Worm (Caenorhabditis elegans) whole organism, L1 larva: ENCODE results near the gene znf-593.

ENCODE experiments used
- F16B12.6 ChIP-seq: fragments of 150-350 bp; optimal IDR thresholded peaks from 2 replicates; lab custom pipeline; 2014; ENCODE audit warnings: missing biosample characterization, missing genetic modification characterization
- blmp-1 ChIP-seq: fragments of 150-350 bp; optimal IDR thresholded peaks from 2 replicates; lab custom pipeline; 2014; ENCODE audit warnings: missing biosample characterization, missing genetic modification characterization
- ceh-8 ChIP-seq: fragments of 200-800 bp; sonication (Bioruptor generic); optimal IDR thresholded peaks from 2 replicates; lab custom pipeline; 2018; ENCODE audit warnings: mild to moderate bottlenecking, missing genetic modification characterization, moderate library complexity, missing compliant biosample characterization
- ceh-82 ChIP-seq, 3 experiments: fragments of 150-350 bp in 1 of 3; sonication (generic microtip) in 2 of 3; optimal IDR thresholded peaks; 2 replicates each; lab custom pipeline; 2014 to 2017; ENCODE audit warnings: missing biosample characterization in 3 of 3, missing genetic modification characterization in 3 of 3
- ces-1 ChIP-seq: fragments of 150-350 bp; optimal IDR thresholded peaks from 2 replicates; lab custom pipeline; 2014; ENCODE audit warnings: missing biosample characterization, missing genetic modification reagents, missing genetic modification characterization
- efl-1 ChIP-seq, 4 experiments: fragments of 150-350 bp; optimal IDR thresholded peaks in 3 of 4; peaks in 1 of 4; 1 replicate in 1 of 4; 2 replicates in 3 of 4; lab custom pipeline; 2014; ENCODE audit warnings: missing biosample characterization in 2 of 4, missing genetic modification characterization in 2 of 4, missing genetic modification reagents in 2 of 4
- egl-27 ChIP-seq, 2 experiments: fragments of 150-350 bp in 1 of 2; sonication (generic microtip); optimal IDR thresholded peaks; 3 replicates each; lab custom pipeline; 2017 to 2018; ENCODE audit warnings: missing biosample characterization in 2 of 2, missing genetic modification characterization in 2 of 2, missing genetic modification reagents in 2 of 2
- elt-2 ChIP-seq: sonication (generic microtip); optimal IDR thresholded peaks from 2 replicates; lab custom pipeline; 2016; ENCODE audit warnings: missing genetic modification characterization, mild to moderate bottlenecking, inconsistent platforms, missing compliant biosample characterization, missing genetic modification reagents
- elt-3 ChIP-seq, 6 experiments: fragments of 150-350 bp in 1 of 6; sonication (generic microtip); optimal IDR thresholded peaks; 2 replicates each; lab custom pipeline; 2017 to 2018; ENCODE audit warnings: missing biosample characterization in 6 of 6, missing genetic modification characterization in 6 of 6, inconsistent platforms in 1 of 6
- ets-5 ChIP-seq: fragments of 200-800 bp; sonication (Bioruptor generic); IDR thresholded peaks from 2 replicates; pipeline ENCODE4 v1.3.6; 2022; ENCODE audit warnings: missing genetic modification characterization, missing compliant biosample characterization
- grh-1 ChIP-seq: fragments of 200-800 bp; sonication (Bioruptor generic); IDR thresholded peaks from 2 replicates; pipeline ENCODE4 v1.3.6; 2022; ENCODE audit warnings: missing genetic modification reagents, missing genetic modification characterization, missing compliant biosample characterization
- hlh-17 ChIP-seq: fragments of 200-800 bp; sonication (Bioruptor generic); optimal IDR thresholded peaks from 2 replicates; lab custom pipeline; 2018; ENCODE audit warnings: missing genetic modification characterization, mild to moderate bottlenecking, missing compliant biosample characterization, moderate library complexity, borderline replicate concordance
- isw-1 ChIP-seq: fragments of 200-800 bp; sonication (Bioruptor generic); IDR thresholded peaks from 2 replicates; pipeline ENCODE4 v1.3.6; 2022; ENCODE audit warnings: missing genetic modification characterization, missing compliant biosample characterization
- lin-39 ChIP-seq: fragments of 150-350 bp; optimal IDR thresholded peaks from 2 replicates; lab custom pipeline; 2014; ENCODE audit warnings: missing biosample characterization, missing genetic modification reagents, missing genetic modification characterization
- lsy-2 ChIP-seq, 2 experiments: fragments of 150-350 bp; optimal IDR thresholded peaks; 2 replicates each; lab custom pipeline; 2014; ENCODE audit warnings: missing biosample characterization in 2 of 2, missing genetic modification characterization in 2 of 2
- mab-9 ChIP-seq: fragments of 200-800 bp; sonication (Bioruptor generic); IDR thresholded peaks from 2 replicates; pipeline ENCODE4 v1.3.6; 2022; ENCODE audit warnings: missing genetic modification reagents, missing genetic modification characterization, missing compliant biosample characterization
- mdl-1 ChIP-seq, 2 experiments: fragments of 150-350 bp; optimal IDR thresholded peaks; 2 replicates each; lab custom pipeline; 2014 to 2017; ENCODE audit warnings: missing biosample characterization in 2 of 2, missing genetic modification characterization in 2 of 2, inconsistent platforms in 1 of 2
- mep-1 ChIP-seq: fragments of 150-350 bp; optimal IDR thresholded peaks from 2 replicates; lab custom pipeline; 2014; ENCODE audit warnings: missing biosample characterization, missing genetic modification characterization
- nhr-19 ChIP-seq: fragments of 200-800 bp; sonication (Bioruptor generic); conservative IDR thresholded peaks from 2 replicates; pipeline ENCODE4 v1.3.6; 2022; ENCODE audit warnings: missing genetic modification characterization, missing compliant biosample characterization
- nhr-20 ChIP-seq: sonication (generic microtip); optimal IDR thresholded peaks from 2 replicates; lab custom pipeline; 2016; ENCODE audit warnings: mild to moderate bottlenecking, missing genetic modification characterization, missing compliant biosample characterization
- nhr-28 ChIP-seq: fragments of 150-350 bp; optimal IDR thresholded peaks from 2 replicates; lab custom pipeline; 2014; ENCODE audit warnings: missing biosample characterization, missing genetic modification characterization
- nhr-77 ChIP-seq: fragments of 150-350 bp; optimal IDR thresholded peaks from 2 replicates; lab custom pipeline; 2014; ENCODE audit warnings: missing biosample characterization, missing genetic modification characterization
- nhr-85 ChIP-seq: sonication (generic microtip); peaks from one replicate; lab custom pipeline; 2016; ENCODE audit warnings: missing genetic modification characterization, inconsistent platforms, missing compliant biosample characterization
- pag-3 ChIP-seq: sonication (generic microtip); optimal IDR thresholded peaks from 2 replicates; lab custom pipeline; 2017; ENCODE audit warnings: missing genetic modification characterization, mild to moderate bottlenecking, missing compliant biosample characterization, antibody characterized with exemption, borderline replicate concordance; ENCODE audit not compliant: insufficient read depth
- pax-3 ChIP-seq: fragments of 200-800 bp; sonication (Bioruptor generic); optimal IDR thresholded peaks from 2 replicates; lab custom pipeline; 2018; ENCODE audit warnings: mild to moderate bottlenecking, missing genetic modification characterization, moderate library complexity, missing compliant biosample characterization
- pqm-1 ChIP-seq: sonication (generic microtip); optimal IDR thresholded peaks from 3 replicates; lab custom pipeline; 2017; ENCODE audit warnings: missing biosample characterization, missing genetic modification characterization
- snu-23 ChIP-seq: sonication (generic microtip); optimal IDR thresholded peaks from 2 replicates; lab custom pipeline; 2016; ENCODE audit warnings: missing genetic modification characterization, missing compliant biosample characterization
- sptf-1 ChIP-seq: fragments of 150-350 bp; optimal IDR thresholded peaks from 2 replicates; lab custom pipeline; 2014; ENCODE audit warnings: missing biosample characterization, missing genetic modification characterization
- sup-37 ChIP-seq: fragments of 200-800 bp; sonication (Bioruptor generic); optimal IDR thresholded peaks from 2 replicates; lab custom pipeline; 2018; ENCODE audit warnings: mild to moderate bottlenecking, missing genetic modification characterization, missing compliant biosample characterization
- swsn-7 ChIP-seq: sonication (generic microtip); optimal IDR thresholded peaks from 2 replicates; lab custom pipeline; 2016; ENCODE audit warnings: missing genetic modification characterization, missing compliant biosample characterization
- tlp-1 ChIP-seq: fragments of 150-350 bp; optimal IDR thresholded peaks from 2 replicates; lab custom pipeline; 2014; ENCODE audit warnings: missing biosample characterization, missing genetic modification characterization
- unc-130 ChIP-seq: fragments of 150-350 bp; optimal IDR thresholded peaks from 2 replicates; lab custom pipeline; 2017; ENCODE audit warnings: missing biosample characterization, missing genetic modification characterization, inconsistent platforms
- unc-62 ChIP-seq: fragments of 150-350 bp; optimal IDR thresholded peaks from 2 replicates; lab custom pipeline; 2014; ENCODE audit warnings: missing biosample characterization, missing genetic modification reagents, missing genetic modification characterization
- vab-15 ChIP-seq: sonication (generic microtip); optimal IDR thresholded peaks from 2 replicates; lab custom pipeline; 2017; ENCODE audit warnings: missing genotype, mild to moderate bottlenecking, missing genetic modification characterization, missing compliant biosample characterization
- zag-1 ChIP-seq: fragments of 150-350 bp; optimal IDR thresholded peaks from 2 replicates; lab custom pipeline; 2014; ENCODE audit warnings: missing biosample characterization, missing genetic modification characterization
- ztf-11 ChIP-seq, 2 experiments: sonication (generic microtip); optimal IDR thresholded peaks; 2 replicates each; lab custom pipeline; 2016 to 2017; ENCODE audit warnings: missing genetic modification characterization in 2 of 2, missing biosample characterization in 1 of 2, missing compliant biosample characterization in 1 of 2
- ztf-4 ChIP-seq: fragments of 150-350 bp; optimal IDR thresholded peaks from 2 replicates; lab custom pipeline; 2014; ENCODE audit warnings: missing biosample characterization, missing genetic modification characterization

Gene znf-593

ce11 chrIII:11896652-11897051 is 21.9 kb downstream of the znf-593 start:
- TF ChIP-seq unc-62 (GFP tag; lab: Kevin White, UChicago) = no peak
- peak; percentile 46 for TF ChIP-seq nhr-85 (tag; lab: Kevin White, UChicago)
- TF ChIP-seq zag-1 = no peak
- no peak for TF ChIP-seq ets-5
- no peak for TF ChIP-seq lsy-2 (tag; optimal IDR thresholded peaks at IDR 0.05; lab: Kevin White, UChicago)
- no peak for TF ChIP-seq tlp-1
- TF ChIP-seq lin-39 = no peak

- TF ChIP-seq efl-1 (optimal IDR thresholded peaks at IDR 0.05; lab: Kevin White, UChicago) (no peak), efl-1 (GFP tag; optimal IDR thresholded peaks at IDR 0.05 in 1 of 2; lab: Kevin White, UChicago) (peak in 1 of 2 experiments; percentile 31), blmp-1 (tag; lab: Kevin White, UChicago) (no peak)
- TF ChIP-seq, all 84 proteins: peak for 1
These were observed 23.0 kb downstream of the znf-593 start for ce11 chrIII:11895504-11895903.

- no peak for TF ChIP-seq elt-2 (tag; lab: Kevin White, UChicago)
- TF ChIP-seq elt-3 (tag; optimal IDR thresholded peaks at IDR 0.05; lab: Kevin White, UChicago) = no peak
- no peak for TF ChIP-seq isw-1
- no peak for TF ChIP-seq ztf-4
- no peak for TF ChIP-seq pax-3 (tag; lab: Kevin White, UChicago)
- no peak for TF ChIP-seq lin-39
- TF ChIP-seq nhr-77 (tag; lab: Kevin White, UChicago) = no peak
- no peak for TF ChIP-seq ces-1 (GFP tag; lab: Kevin White, UChicago)
- no peak for TF ChIP-seq sup-37
- TF ChIP-seq egl-27 (tag; optimal IDR thresholded peaks at IDR 0.05; lab: Kevin White, UChicago) = no peak
- TF ChIP-seq ceh-82 (tag; optimal IDR thresholded peaks at IDR 0.05; lab: Kevin White, UChicago) = no peak
- no peak for TF ChIP-seq hlh-17
- no peak for TF ChIP-seq pqm-1
- no peak for TF ChIP-seq tlp-1
- no peak for TF ChIP-seq F16B12.6 (tag; lab: Kevin White, UChicago)
- TF ChIP-seq grh-1 = no peak
- no peak for TF ChIP-seq nhr-19
- no peak for TF ChIP-seq unc-62 (GFP tag; lab: Kevin White, UChicago)
- TF ChIP-seq mep-1 (tag; lab: Kevin White, UChicago) = no peak
- no peak for TF ChIP-seq sptf-1 (tag; lab: Kevin White, UChicago)
These were observed 25.6 kb downstream of the znf-593 start, which contains the start of gene Y56A3A.41 for ce11 chrIII:11892939-11893338. Gene Y56A3A.41 (minus strand): TSS chrIII:11893039.

DNA sequence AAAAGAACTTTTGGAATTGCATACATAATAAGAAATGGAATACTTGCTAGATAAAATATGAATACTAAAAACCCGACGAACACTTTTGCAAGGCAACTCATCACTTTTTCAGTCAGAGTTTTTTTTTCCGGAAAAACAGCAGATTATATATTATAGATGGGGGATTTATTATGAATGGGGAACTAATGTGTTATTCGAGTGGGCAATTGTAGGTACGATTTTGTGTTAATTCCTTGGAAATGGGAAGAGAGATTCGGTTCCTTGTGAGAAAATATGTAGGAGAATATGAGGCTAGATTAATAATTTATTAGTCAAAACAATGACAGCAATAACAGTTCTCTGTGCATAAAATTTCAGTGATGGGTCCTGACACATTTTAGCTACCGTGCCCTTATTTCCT is 27.2 kb downstream of the znf-593 start, which contains the start of gene faah-5:
Gene faah-5, minus strand, starts transcription at position 101 of the 400 bp plus-strand sequence.
- TF ChIP-seq ztf-11 (tag; optimal IDR thresholded peaks at IDR 0.05; lab: Kevin White, UChicago) (no peak), mdl-1 (tag; optimal IDR thresholded peaks at IDR 0.05; lab: Kevin White, UChicago) (no peak), nhr-19 (no peak), ceh-8 (GFP tag; lab: Kevin White, UChicago) (no peak), unc-130 (no peak), swsn-7 (tag; lab: Kevin White, UChicago) (no peak), pag-3 (no peak), vab-15 (no peak), mab-9 (GFP tag; lab: Robert Waterston, UW) (no peak), nhr-28 (tag; lab: Kevin White, UChicago) (no peak), nhr-20 (tag; lab: Kevin White, UChicago) (no peak), snu-23 (GFP tag; lab: Kevin White, UChicago) (no peak)
